Fruit fly (Drosophila melanogaster) whole organism, embryonic: ENCODE results near the gene CG34056.

ENCODE experiments used
- ATbp ChIP-seq: fragments of 200-800 bp; sonication (Bioruptor generic); optimal IDR thresholded peaks from 2 replicates; lab custom pipeline; 2017; ENCODE audit warnings: missing biosample characterization, mild to moderate bottlenecking, missing genetic modification characterization, missing genetic modification reagents
- Adf1 ChIP-seq: fragments of 200-800 bp; sonication (Bioruptor generic); IDR thresholded peaks from 2 replicates; pipeline ENCODE4 v1.3.6; 2022; ENCODE audit warnings: missing biosample characterization, missing genetic modification characterization
- Atf6 ChIP-seq: fragments of 200-800 bp; sonication (Bioruptor generic); IDR thresholded peaks from 2 replicates; pipeline ENCODE4 v1.3.6; 2022; ENCODE audit warnings: missing biosample characterization, missing genetic modification characterization
- CG12769 ChIP-seq: fragments of 200-800 bp; sonication (Bioruptor generic); optimal IDR thresholded peaks from 2 replicates; lab custom pipeline; 2019; ENCODE audit warnings: missing biosample characterization, mild to moderate bottlenecking, missing genetic modification characterization, moderate library complexity
- CG13296 ChIP-seq: fragments of 200-800 bp; sonication (Bioruptor generic); optimal IDR thresholded peaks from 3 replicates; lab custom pipeline; 2018; ENCODE audit warnings: missing biosample characterization, mild to moderate bottlenecking, missing genetic modification characterization
- CG13894 ChIP-seq: fragments of 200-800 bp; sonication (Bioruptor generic); optimal IDR thresholded peaks from 3 replicates; lab custom pipeline; 2018; ENCODE audit warnings: missing biosample characterization, mild to moderate bottlenecking, missing genetic modification characterization, moderate library complexity
- CG15696 ChIP-seq: fragments of 200-800 bp; sonication (Bioruptor generic); optimal IDR thresholded peaks from 2 replicates; lab custom pipeline; 2019; ENCODE audit warnings: missing biosample characterization, mild to moderate bottlenecking, missing genetic modification characterization, moderate library complexity
- CG1792 ChIP-seq: fragments of 200-800 bp; sonication (Bioruptor generic); optimal IDR thresholded peaks from 2 replicates; lab custom pipeline; 2016; ENCODE audit warnings: missing biosample characterization, missing genetic modification characterization
- CG34224 ChIP-seq: fragments of 200-800 bp; sonication (Bioruptor generic); IDR thresholded peaks from 3 replicates; pipeline ENCODE4 v1.3.6; 2022; ENCODE audit warnings: missing biosample characterization, missing genetic modification characterization; ENCODE audit not compliant: partially characterized antibody
- CG6272 ChIP-seq: fragments of 200-800 bp; sonication (Bioruptor generic); IDR thresholded peaks from 2 replicates; pipeline ENCODE4 v1.3.6; 2022; ENCODE audit warnings: missing biosample characterization, missing genetic modification characterization
- CG6791 ChIP-seq: fragments of 200-800 bp; sonication (Bioruptor generic); IDR thresholded peaks from 3 replicates; pipeline ENCODE4 v1.3.6; 2022; ENCODE audit warnings: missing biosample characterization, missing genetic modification characterization; ENCODE audit not compliant: partially characterized antibody
- CTCF ChIP-seq: fragments of 200-800 bp; sonication (Bioruptor generic); optimal IDR thresholded peaks from 2 replicates; lab custom pipeline; 2017; ENCODE audit warnings: missing biosample characterization, mild to moderate bottlenecking, missing genetic modification characterization, moderate library complexity
- Dll ChIP-seq: fragments of 200-800 bp; sonication (Bioruptor generic); IDR thresholded peaks from 4 replicates; pipeline ENCODE4 v1.3.6; 2022; ENCODE audit warnings: missing biosample characterization, missing genetic modification characterization; ENCODE audit not compliant: partially characterized antibody
- GATAe ChIP-seq: fragments of 200-800 bp; sonication (Bioruptor generic); conservative IDR thresholded peaks from 2 replicates; pipeline ENCODE4 v1.3.6; 2022; ENCODE audit warnings: missing biosample characterization, missing genetic modification characterization
- HLHmδ ChIP-seq: fragments of 200-800 bp; sonication (Bioruptor generic); optimal IDR thresholded peaks from 2 replicates; lab custom pipeline; 2018; ENCODE audit warnings: missing biosample characterization, mild to moderate bottlenecking, missing genetic modification characterization, moderate library complexity
- Lpt ChIP-seq: fragments of >200 bp; optimal IDR thresholded peaks from 2 replicates; lab custom pipeline; 2018; ENCODE audit warnings: missing biosample characterization, missing genetic modification characterization
- MESR4 ChIP-seq: fragments of 200-800 bp; sonication (Bioruptor generic); optimal IDR thresholded peaks from 2 replicates; lab custom pipeline; 2018; ENCODE audit warnings: missing biosample characterization, mild to moderate bottlenecking, missing genetic modification characterization, moderate library complexity
- MTF-1 ChIP-seq: fragments of 200-800 bp; sonication (Bioruptor generic); optimal IDR thresholded peaks from 2 replicates; lab custom pipeline; 2018; ENCODE audit warnings: missing biosample characterization, mild to moderate bottlenecking, missing genetic modification characterization, borderline replicate concordance
- Max ChIP-seq: fragments of 200-800 bp; sonication (Bioruptor generic); optimal IDR thresholded peaks from 2 replicates; lab custom pipeline; 2016; ENCODE audit warnings: missing biosample characterization, mild to moderate bottlenecking, missing genetic modification characterization
- Med ChIP-seq: fragments of 200-800 bp; sonication (Bioruptor generic); peaks from one replicate; lab custom pipeline; 2016; ENCODE audit warnings: missing biosample characterization, missing genetic modification characterization, mild to moderate bottlenecking, inconsistent platforms, moderate library complexity
- PHDP ChIP-seq: fragments of 200-800 bp; sonication (Bioruptor generic); optimal IDR thresholded peaks from 3 replicates; lab custom pipeline; 2018; ENCODE audit warnings: missing biosample characterization, mild to moderate bottlenecking, missing genetic modification characterization, moderate library complexity
- Scr ChIP-seq: fragments of 200-800 bp; sonication (Bioruptor generic); IDR thresholded peaks from 2 replicates; pipeline ENCODE4 v1.3.6; 2022; ENCODE audit warnings: missing biosample characterization, missing genetic modification characterization; ENCODE audit not compliant: partially characterized antibody
- Spps ChIP-seq: fragments of 200-800 bp; sonication (Bioruptor generic); optimal IDR thresholded peaks from 2 replicates; lab custom pipeline; 2018; ENCODE audit warnings: missing biosample characterization, mild to moderate bottlenecking, missing genetic modification characterization
- br ChIP-seq: fragments of >200 bp; optimal IDR thresholded peaks from 2 replicates; lab custom pipeline; 2017
- bsh ChIP-seq, 2 experiments: fragments of 200-800 bp; sonication (Bioruptor generic); optimal IDR thresholded peaks; 2 replicates each; lab custom pipeline; 2017 to 2018; ENCODE audit warnings: mild to moderate bottlenecking in 2 of 2, missing biosample characterization in 2 of 2, missing genetic modification characterization in 2 of 2, moderate library complexity in 1 of 2
- btn ChIP-seq: fragments of 200-800 bp; sonication (Bioruptor generic); optimal IDR thresholded peaks from 2 replicates; lab custom pipeline; 2016; ENCODE audit warnings: missing biosample characterization, missing genetic modification characterization
- cg ChIP-seq: fragments of 200-800 bp; sonication (Bioruptor generic); optimal IDR thresholded peaks from 3 replicates; lab custom pipeline; 2019; ENCODE audit warnings: missing biosample characterization, mild to moderate bottlenecking, missing genetic modification characterization, moderate library complexity
- ci ChIP-seq: fragments of 200-800 bp; sonication (Bioruptor generic); IDR thresholded peaks from 3 replicates; pipeline ENCODE4 v1.3.6; 2022; ENCODE audit warnings: missing biosample characterization, missing genetic modification characterization
- crp ChIP-seq, 2 experiments: fragments of 200-800 bp; sonication (Bioruptor generic); optimal IDR thresholded peaks; 2 replicates in 1 of 2; 3 replicates in 1 of 2; lab custom pipeline; 2017; ENCODE audit warnings: missing biosample characterization in 2 of 2, missing genetic modification characterization in 2 of 2, mild to moderate bottlenecking in 1 of 2, moderate library complexity in 1 of 2
- gfzf ChIP-seq: fragments of 200-800 bp; sonication (Bioruptor generic); optimal IDR thresholded peaks from 2 replicates; lab custom pipeline; 2016; ENCODE audit warnings: missing biosample characterization, mild to moderate bottlenecking, missing genetic modification characterization, moderate library complexity
- gsb ChIP-seq: fragments of 200-800 bp; sonication (Bioruptor generic); IDR thresholded peaks from 2 replicates; pipeline ENCODE4 v1.3.6; 2022; ENCODE audit warnings: missing biosample characterization, missing genetic modification characterization
- kni ChIP-seq: fragments of 200-800 bp; sonication (Bioruptor generic); optimal IDR thresholded peaks from 3 replicates; lab custom pipeline; 2017; ENCODE audit warnings: mild to moderate bottlenecking, missing biosample characterization, missing genetic modification reagents, missing genetic modification characterization
- knrl ChIP-seq: fragments of 200-800 bp; sonication (Bioruptor generic); IDR thresholded peaks from 3 replicates; pipeline ENCODE4 v1.3.6; 2022; ENCODE audit warnings: missing biosample characterization, missing genetic modification characterization; ENCODE audit not compliant: partially characterized antibody
- lbe ChIP-seq: fragments of 200-800 bp; sonication (Bioruptor generic); optimal IDR thresholded peaks from 2 replicates; lab custom pipeline; 2016; ENCODE audit warnings: missing biosample characterization, mild to moderate bottlenecking, missing genetic modification characterization
- nau ChIP-seq: fragments of 200-800 bp; sonication (Bioruptor generic); optimal IDR thresholded peaks from 3 replicates; lab custom pipeline; 2017; ENCODE audit warnings: missing biosample characterization, mild to moderate bottlenecking, missing genetic modification characterization, missing genetic modification reagents
- nom ChIP-seq: fragments of 200-800 bp; sonication (Bioruptor generic); optimal IDR thresholded peaks from 2 replicates; lab custom pipeline; 2017; ENCODE audit warnings: missing biosample characterization, missing genetic modification characterization, mild to moderate bottlenecking, moderate library complexity, missing genetic modification reagents
- onecut ChIP-seq: fragments of 200-800 bp; sonication (Bioruptor generic); IDR thresholded peaks from 2 replicates; pipeline ENCODE4 v1.3.6; 2022; ENCODE audit warnings: missing biosample characterization, missing genetic modification characterization
- phol ChIP-seq: fragments of 200-800 bp; sonication (Bioruptor generic); optimal IDR thresholded peaks from 3 replicates; lab custom pipeline; 2018; ENCODE audit warnings: missing biosample characterization, mild to moderate bottlenecking, missing genetic modification characterization, moderate library complexity
- pros ChIP-seq: fragments of 200-800 bp; sonication (Bioruptor generic); optimal IDR thresholded peaks from 3 replicates; lab custom pipeline; 2019; ENCODE audit warnings: missing biosample characterization, mild to moderate bottlenecking, missing genetic modification characterization, moderate library complexity
- ranshi ChIP-seq: fragments of 200-800 bp; sonication (Bioruptor generic); IDR thresholded peaks from 2 replicates; pipeline ENCODE4 v1.3.6; 2022; ENCODE audit warnings: missing biosample characterization, missing genetic modification characterization
- salm ChIP-seq: fragments of 200-800 bp; sonication (Bioruptor generic); optimal IDR thresholded peaks from 2 replicates; lab custom pipeline; 2018; ENCODE audit warnings: missing biosample characterization, mild to moderate bottlenecking, missing genetic modification characterization
- schlank ChIP-seq: fragments of 200-800 bp; sonication (Bioruptor generic); optimal IDR thresholded peaks from 2 replicates; lab custom pipeline; 2018; ENCODE audit warnings: missing biosample characterization, mild to moderate bottlenecking, missing genetic modification characterization
- sens-2 ChIP-seq: fragments of 200-800 bp; sonication (Bioruptor generic); IDR thresholded peaks from 2 replicates; pipeline ENCODE4 v1.3.6; 2022; ENCODE audit warnings: missing biosample characterization, missing genetic modification characterization
- sisA ChIP-seq: fragments of 200-800 bp; sonication (Bioruptor generic); IDR thresholded peaks from 2 replicates; pipeline ENCODE4 v1.3.6; 2022; ENCODE audit warnings: missing biosample characterization, missing genetic modification characterization
- ttk ChIP-seq: fragments of 200-800 bp; sonication (Bioruptor generic); IDR thresholded peaks from 2 replicates; pipeline ENCODE4 v2.1.2; 2022; ENCODE audit warnings: missing biosample characterization, missing genetic modification characterization
- unc-4 ChIP-seq: fragments of 200-800 bp; sonication (Bioruptor generic); IDR thresholded peaks from 2 replicates; pipeline ENCODE4 v1.3.6; 2022; ENCODE audit warnings: missing biosample characterization, missing genetic modification characterization; ENCODE audit not compliant: partially characterized antibody
- usp ChIP-seq: fragments of >200 bp; optimal IDR thresholded peaks from 2 replicates; lab custom pipeline; 2017; ENCODE audit warnings: missing biosample characterization, missing genetic modification characterization

Gene CG34056

dm6 chr3L:880851-881250 lies 14.9 kb upstream of the CG34056 start (continued):
- TF ChIP-seq CG13894 (tag; lab: Kevin White, UChicago) (no peak), CTCF (GFP tag; lab: Kevin White, UChicago) (peak; percentile 15), sisA (no peak), Scr (GFP tag; lab: Robert Waterston, UW) (no peak), CG12769 (tag; lab: Kevin White, UChicago) (no peak), CG13296 (GFP tag; lab: Kevin White, UChicago) (no peak), nom (GFP tag; lab: Kevin White, UChicago) (peak; percentile 29), salm (no peak), btn (GFP tag; lab: Kevin White, UChicago) (no peak), Med (GFP tag; lab: Kevin White, UChicago) (no peak), ranshi (no peak), Lpt (GFP tag; lab: Kevin White, UChicago) (no peak), Spps (tag; lab: Kevin White, UChicago) (no peak), MESR4 (GFP tag; lab: Kevin White, UChicago) (no peak), usp (GFP tag; lab: Kevin White, UChicago) (no peak), phol (tag; lab: Kevin White, UChicago) (no peak), schlank (tag; lab: Kevin White, UChicago) (no peak), CG15696 (tag; lab: Kevin White, UChicago) (no peak), cg (GFP tag; lab: Kevin White, UChicago) (peak; percentile 33), CG6272 (GFP tag; lab: Robert Waterston, UW) (no peak)
- TF ChIP-seq, all 482 proteins: peak for 10

- TF ChIP-seq lbe (GFP tag; lab: Kevin White, UChicago) (peak; percentile 15), Max (GFP tag; lab: Kevin White, UChicago) (peak; percentile 21), CG1792 (GFP tag; lab: Kevin White, UChicago) (no peak), MTF-1 (GFP tag; lab: Kevin White, UChicago) (peak; percentile 26), GATAe (GFP tag; lab: Robert Waterston, UW) (no peak), CG34224 (GFP tag; lab: Robert Waterston, UW) (peak; percentile 60; the same call in 2 of the 3 replicates), Adf1 (GFP tag; lab: Robert Waterston, UW) (0 out of 2 replicates have a peak, but pooled peaks have one; percentile 5), ci (peak; percentile 9; the same call in 1 of the 3 replicates), cg (GFP tag; lab: Kevin White, UChicago) (peak; percentile 22), crp (GFP tag; optimal IDR thresholded peaks at IDR 0.05; lab: Kevin White, UChicago) (peak in 1 of 2 experiments; percentile 67), nau (GFP tag; lab: Kevin White, UChicago) (peak; percentile 49), bsh (GFP tag; optimal IDR thresholded peaks at IDR 0.05; lab: Kevin White, UChicago) (peak in 1 of 2 experiments; percentile 15), unc-4 (GFP tag; lab: Robert Waterston, UW) (peak; percentile 43; the same call in 1 of the 2 replicates), sens-2 (GFP tag; lab: Robert Waterston, UW) (no peak), ttk (GFP tag; lab: Robert Waterston, UW) (peak; percentile 42; the same call in 1 of the 2 replicates), kni (peak; percentile 8), knrl (GFP tag; lab: Robert Waterston, UW) (0 out of 3 replicates have a peak, but pooled peaks have one; percentile 17), gsb (GFP tag; lab: Robert Waterston, UW) (no peak), Atf6 (0 out of 2 replicates have a peak, but pooled peaks have one; percentile 8), onecut (peak; percentile 63), CG6791 (GFP tag; lab: Robert Waterston, UW) (no peak), br (lab: Kevin White, UChicago) (no peak), Dll (GFP tag; lab: Robert Waterston, UW) (peak; percentile 44; the same call in 1 of the 4 replicates), HLHmδ (GFP tag; lab: Kevin White, UChicago) (peak; percentile 5), Med (GFP tag; lab: Kevin White, UChicago) (peak; percentile 78), gfzf (GFP tag; lab: Kevin White, UChicago) (no peak), PHDP (tag; lab: Kevin White, UChicago) (peak; percentile 26), ATbp (GFP tag; lab: Kevin White, UChicago) (peak; percentile 47), pros (GFP tag; lab: Kevin White, UChicago) (peak; percentile 99)
Observed at dm6 chr3L:881496-882235, 14.1 kb upstream of the CG34056 start, which contains the start of gene CG13907. Gene CG13907, minus strand, starts transcription at chr3L:882013.
